Worm (Caenorhabditis elegans) whole organism, L4 larva: ENCODE measurements around the gene T16D1.1.

Experiments
- Y5F2A.4 ChIP-seq: fragments of 200-800 bp; sonication (Bioruptor generic); optimal IDR thresholded peaks from 2 replicates; lab custom pipeline; 2018; ENCODE audit warnings: mild to moderate bottlenecking, missing genetic modification characterization, missing compliant biosample characterization
- hlh-30 ChIP-seq: sonication (generic microtip); optimal IDR thresholded peaks from 2 replicates; lab custom pipeline; 2017; ENCODE audit warnings: antibody characterized with exemption, mild to moderate bottlenecking, missing genetic modification characterization, missing compliant biosample characterization; ENCODE audit not compliant: insufficient read depth
- lin-13 ChIP-seq: fragments of 150-350 bp; optimal IDR thresholded peaks from 2 replicates; lab custom pipeline; 2014; ENCODE audit warnings: missing biosample characterization, missing genetic modification reagents, missing genetic modification characterization
- tra-1 ChIP-seq: fragments of 200-800 bp; sonication (Bioruptor generic); IDR thresholded peaks from 2 replicates; pipeline ENCODE4 v1.3.6; 2022; ENCODE audit warnings: missing genetic modification reagents, missing genetic modification characterization, missing compliant biosample characterization

- TF ChIP-seq Y5F2A.4 (GFP tag; lab: Kevin White, UChicago) (no peak), hlh-30 (tag; lab: Kevin White, UChicago) (no peak), tra-1 (no peak), lin-13 (no peak)
Measured at ce11 chrII:5225284-5225683, 16.2 kb downstream of the T16D1.1 start, which contains the start of gene dsh-1.
